Fruit fly (Drosophila melanogaster) whole organism, prepupa: ENCODE measurements around the gene Wwox.

Experiments used
- Blimp-1 ChIP-seq: fragments of 200-800 bp; sonication (Bioruptor generic); optimal IDR thresholded peaks from 3 replicates; lab custom pipeline; 2017; ENCODE audit warnings: missing biosample characterization, missing genetic modification characterization, mild to moderate bottlenecking, moderate library complexity, missing genetic modification reagents
- CG15336 ChIP-seq: fragments of 200-800 bp; sonication (Bioruptor generic); IDR thresholded peaks from 2 replicates; pipeline ENCODE4 v1.3.6; 2022; ENCODE audit warnings: missing biosample characterization, missing genetic modification characterization
- CG16779 ChIP-seq: fragments of 200-800 bp; sonication (Bioruptor generic); optimal IDR thresholded peaks from 3 replicates; lab custom pipeline; 2017; ENCODE audit warnings: missing biosample characterization, mild to moderate bottlenecking, missing genetic modification characterization
- CG6854 ChIP-seq: fragments of 200-800 bp; sonication (Bioruptor generic); optimal IDR thresholded peaks from 2 replicates; lab custom pipeline; 2017; ENCODE audit warnings: missing biosample characterization, mild to moderate bottlenecking, missing genetic modification characterization
- CG7368 ChIP-seq: fragments of 200-800 bp; sonication (Bioruptor generic); optimal IDR thresholded peaks from 3 replicates; lab custom pipeline; 2016; ENCODE audit warnings: missing biosample characterization, missing genetic modification characterization
- Eip75B ChIP-seq: fragments of 200-800 bp; sonication (Bioruptor generic); optimal IDR thresholded peaks from 3 replicates; lab custom pipeline; 2016; ENCODE audit warnings: missing biosample characterization, missing genetic modification characterization
- Eip93F ChIP-seq: fragments of 200-800 bp; sonication (Bioruptor generic); optimal IDR thresholded peaks from 2 replicates; lab custom pipeline; 2016; ENCODE audit warnings: missing biosample characterization, mild to moderate bottlenecking, missing genetic modification characterization
- Sox15 ChIP-seq: fragments of 200-800 bp; sonication (Bioruptor generic); optimal IDR thresholded peaks from 3 replicates; lab custom pipeline; 2016; ENCODE audit warnings: missing biosample characterization, missing genetic modification characterization
- dsx ChIP-seq: fragments of 200-800 bp; optimal IDR thresholded peaks from 3 replicates; lab custom pipeline; 2019; ENCODE audit warnings: missing biosample characterization, mild to moderate bottlenecking, missing genetic modification characterization, moderate library complexity; ENCODE audit not compliant: poor library complexity, severe bottlenecking
- eg ChIP-seq: fragments of 200-800 bp; sonication (Bioruptor generic); IDR thresholded peaks from 3 replicates; pipeline ENCODE4 v1.3.6; 2022; ENCODE audit warnings: missing biosample characterization, missing genetic modification characterization
- fd85E ChIP-seq: fragments of 200-800 bp; sonication (Bioruptor generic); optimal IDR thresholded peaks from 3 replicates; lab custom pipeline; 2016; ENCODE audit warnings: missing biosample characterization, missing genetic modification characterization
- fkh ChIP-seq: fragments of 200-800 bp; sonication (Bioruptor generic); optimal IDR thresholded peaks from 3 replicates; lab custom pipeline; 2017; ENCODE audit warnings: missing biosample characterization, mild to moderate bottlenecking, missing genetic modification characterization, moderate library complexity
- spab ChIP-seq: fragments of 200-800 bp; sonication (Bioruptor generic); optimal IDR thresholded peaks from 2 replicates; lab custom pipeline; 2017; ENCODE audit warnings: missing biosample characterization, mild to moderate bottlenecking, missing genetic modification characterization, missing genetic modification reagents
- ss ChIP-seq, 2 experiments: fragments of 200-800 bp; sonication (Bioruptor generic); optimal IDR thresholded peaks; 2 replicates in 1 of 2; 3 replicates in 1 of 2; lab custom pipeline; 2017 to 2018; ENCODE audit warnings: mild to moderate bottlenecking in 2 of 2, missing biosample characterization in 2 of 2, missing genetic modification characterization in 2 of 2, moderate library complexity in 1 of 2

DNA sequence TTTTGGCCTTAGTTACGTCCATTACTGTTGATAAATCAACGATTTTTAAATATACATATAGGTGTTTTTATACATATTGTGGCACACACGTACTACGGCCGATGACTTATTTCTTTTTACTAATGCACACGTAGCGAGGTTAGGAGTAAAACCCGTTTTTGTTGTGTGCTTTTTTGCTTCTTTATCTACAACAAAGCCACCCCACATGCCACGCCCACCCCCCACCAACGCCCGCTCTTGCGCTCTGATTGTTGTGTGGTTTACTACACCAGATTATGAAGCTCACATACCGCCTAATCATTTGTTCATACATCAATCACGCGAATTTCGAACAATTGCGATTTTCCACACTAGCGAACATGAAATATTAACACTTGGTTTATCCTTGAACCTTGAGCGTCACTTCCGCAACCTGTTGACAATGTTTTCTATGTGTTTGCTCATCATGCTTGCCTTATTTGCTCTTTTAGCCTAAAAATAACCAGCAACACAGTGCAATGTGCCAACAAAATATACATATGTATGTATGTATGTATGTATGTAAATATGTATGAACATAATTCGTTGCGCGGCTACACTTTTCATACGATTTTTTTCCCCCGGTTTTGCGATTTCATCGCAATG, 10.9 kb downstream of the Wwox start:
- no peak for TF ChIP-seq fd85E (GFP tag; lab: Kevin White, UChicago)
- TF ChIP-seq CG15336 (GFP tag; lab: Robert Waterston, UW), result peak; percentile 31; the same call in 1 of the 2 replicates
- TF ChIP-seq Eip93F (GFP tag; lab: Kevin White, UChicago), result no peak
- TF ChIP-seq CG16779 (tag; lab: Kevin White, UChicago), result no peak
- TF ChIP-seq Sox15 (GFP tag; lab: Kevin White, UChicago), result no peak
- no peak for TF ChIP-seq CG6854 (GFP tag; lab: Kevin White, UChicago)
- TF ChIP-seq spab (GFP tag; lab: Kevin White, UChicago), result no peak
- no peak for TF ChIP-seq CG7368
- no peak for TF ChIP-seq Eip75B (GFP tag; lab: Kevin White, UChicago)
- TF ChIP-seq dsx, result no peak
- TF ChIP-seq Blimp-1, result no peak
- TF ChIP-seq ss (GFP tag; optimal IDR thresholded peaks at IDR 0.05; lab: Kevin White, UChicago), result no peak
- TF ChIP-seq fkh (GFP tag; lab: Kevin White, UChicago), result no peak
- peak; percentile 50; the same call in 1 of the 3 replicates for TF ChIP-seq eg
